Fruit fly (Drosophila melanogaster) S2 (cell line): ENCODE results near the gene p.

ENCODE experiments used
- CG8478 ChIP-seq: fragments of >200 bp; optimal IDR thresholded peaks from 2 replicates; lab custom pipeline; 2018
- CTCF ChIP-seq, 2 experiments: fragments of >200 bp; optimal IDR thresholded peaks; 2 replicates each; lab custom pipeline; 2018

DNA sequence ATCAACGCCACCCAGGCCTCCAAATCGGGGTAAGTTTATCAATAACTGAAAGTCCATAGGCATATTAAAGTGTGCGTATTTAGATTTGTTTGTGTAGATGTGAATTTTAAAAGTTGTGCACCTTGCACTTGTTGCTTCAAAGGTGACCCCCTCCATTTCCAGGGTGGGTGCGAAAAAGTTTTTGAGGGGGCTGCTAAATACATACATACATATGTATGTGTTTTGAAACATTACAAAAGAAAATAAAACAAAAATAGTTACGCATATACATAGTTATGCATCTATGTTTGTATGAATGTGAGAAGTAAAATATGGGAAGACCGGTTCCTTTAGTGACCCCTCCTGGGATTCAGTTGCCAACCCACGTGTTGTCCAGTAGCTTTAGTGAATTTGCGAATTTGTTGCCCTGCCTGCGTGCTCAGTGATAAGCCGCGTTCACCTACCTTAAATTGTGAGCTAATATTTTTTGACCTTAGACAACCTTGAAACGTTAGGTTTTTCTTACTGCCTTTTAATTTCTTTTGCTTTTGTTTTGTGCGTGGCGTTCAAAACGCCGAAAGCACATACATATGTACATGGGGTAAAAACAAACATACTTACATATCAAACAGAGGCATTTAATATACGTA lies 470 bp downstream of the p start:
- TF ChIP-seq CTCF (optimal IDR thresholded peaks at IDR 0.05; lab: Kevin White, UChicago) (no peak), CG8478 (lab: Kevin White, UChicago) (no peak)
